Worm (Caenorhabditis elegans) whole organism, young adult: ENCODE data around the gene R03G8.3.

ENCODE experiments used
- dpl-1 ChIP-seq: fragments of 150-350 bp; optimal IDR thresholded peaks from 2 replicates; lab custom pipeline; 2014; ENCODE audit warnings: missing biosample characterization, missing genetic modification reagents, missing genetic modification characterization
- ets-4 ChIP-seq: fragments of 200-800 bp; sonication (Bioruptor generic); optimal IDR thresholded peaks from 2 replicates; lab custom pipeline; 2018; ENCODE audit warnings: mild to moderate bottlenecking, missing genetic modification characterization, missing compliant biosample characterization
- hlh-26 ChIP-seq: fragments of 200-800 bp; sonication (Bioruptor generic); conservative IDR thresholded peaks from 2 replicates; pipeline ENCODE4 v1.3.6; 2022; ENCODE audit warnings: missing genetic modification reagents, missing genetic modification characterization, missing compliant biosample characterization
- hmg-1.2 ChIP-seq: fragments of 200-800 bp; sonication (Bioruptor generic); IDR thresholded peaks from 2 replicates; pipeline ENCODE4 v1.3.6; 2022; ENCODE audit warnings: missing genetic modification reagents, missing genetic modification characterization, missing compliant biosample characterization
- hsf-1 ChIP-seq: fragments of 200-800 bp; sonication (Bioruptor generic); IDR thresholded peaks from 2 replicates; pipeline ENCODE4 v1.3.6; 2022; ENCODE audit warnings: missing genetic modification reagents, missing genetic modification characterization, missing compliant biosample characterization
- snpc-1.3 ChIP-seq: sonication (generic microtip); optimal IDR thresholded peaks from 2 replicates; lab custom pipeline; 2017; ENCODE audit warnings: missing genetic modification characterization, mild to moderate bottlenecking, missing compliant biosample characterization, antibody characterized with exemption, moderate library complexity, missing genotype, missing genetic modification reagents; ENCODE audit not compliant: insufficient read depth
- snpc-4 ChIP-seq, 5 experiments: fragments of 150-350 bp in 1 of 5; sonication (generic microtip) in 4 of 5; optimal IDR thresholded peaks; 2 replicates each; lab custom pipeline; 2014 to 2018; ENCODE audit warnings: missing genetic modification characterization in 5 of 5, missing biosample characterization in 3 of 5, antibody characterized with exemption in 2 of 5, mild to moderate bottlenecking in 2 of 5, missing compliant biosample characterization in 2 of 5, missing genotype in 2 of 5, moderate library complexity in 2 of 5, missing genetic modification reagents in 1 of 5
- tlf-1 ChIP-seq: fragments of 200-800 bp; sonication (Bioruptor generic); optimal IDR thresholded peaks from 2 replicates; lab custom pipeline; 2018; ENCODE audit warnings: mild to moderate bottlenecking, missing genetic modification characterization, missing compliant biosample characterization
- ztf-25 ChIP-seq: fragments of 200-800 bp; sonication (Bioruptor generic); IDR thresholded peaks from 2 replicates; pipeline ENCODE4 v1.3.6; 2022; ENCODE audit warnings: missing genetic modification reagents, missing genetic modification characterization, missing compliant biosample characterization
- ztf-26 ChIP-seq: sonication (generic microtip); optimal IDR thresholded peaks from 2 replicates; lab custom pipeline; 2017; ENCODE audit warnings: missing genetic modification characterization, missing compliant biosample characterization

ce11 chrX:13121104-13121503, 30.3 kb downstream of the R03G8.3 start:
- TF ChIP-seq hmg-1.2 (GFP tag; lab: Robert Waterston, UW) (peak; percentile 84), ztf-25 (0 out of 2 replicates have a peak, but pooled peaks have one; percentile 74), dpl-1 (no peak), snpc-1.3 (tag; lab: Kevin White, UChicago) (peak; percentile 92), hlh-26 (GFP tag; lab: Robert Waterston, UW) (no peak), tlf-1 (GFP tag; lab: Kevin White, UChicago) (peak; percentile 48), hsf-1 (GFP tag; lab: Robert Waterston, UW) (0 out of 2 replicates have a peak, but pooled peaks have one; percentile 23), ets-4 (GFP tag; lab: Kevin White, UChicago) (peak; percentile 84), ztf-26 (tag; lab: Kevin White, UChicago) (peak; percentile 81), snpc-4 (GFP tag; optimal IDR thresholded peaks at IDR 0.05; lab: Kevin White, UChicago) (peak; percentile 65), snpc-4 (tag; optimal IDR thresholded peaks at IDR 0.05; lab: Kevin White, UChicago) (peak in 1 of 4 experiments; percentile 79)
